Fruit fly (Drosophila melanogaster) whole organism, larva: ENCODE measurements around the gene CG12725.

Source experiments
- noc ChIP-seq: fragments of 200-800 bp; sonication (Bioruptor generic); optimal IDR thresholded peaks from 3 replicates; lab custom pipeline; 2019; ENCODE audit warnings: missing biosample characterization, mild to moderate bottlenecking, missing genetic modification characterization, moderate library complexity

The CG12725 gene

dm6 chrX:13395988-13396377 lies 6.7 kb downstream of the CG12725 start:
- TF ChIP-seq noc (tag; lab: Kevin White, UChicago) = no peak

dm6 chrX:13395020-13395419 lies 7.6 kb downstream of the CG12725 start:
- no peak for TF ChIP-seq noc (tag; lab: Kevin White, UChicago)

dm6 chrX:13394343-13394742 lies 8.3 kb downstream of the CG12725 start:
- TF ChIP-seq noc (tag; lab: Kevin White, UChicago) = no peak

- TF ChIP-seq noc (tag; lab: Kevin White, UChicago) = peak; percentile 6
Observed at dm6 chrX:13392764-13393163, 9.9 kb downstream of the CG12725 start.

- TF ChIP-seq noc (tag; lab: Kevin White, UChicago) = no peak
Observed at dm6 chrX:13392041-13392353, 10.7 kb downstream of the CG12725 start.

dm6 chrX:13391174-13392040 lies 11.3 kb downstream of the CG12725 start:
- peak; percentile 81 for TF ChIP-seq noc (tag; lab: Kevin White, UChicago)

- peak; percentile 97 for TF ChIP-seq noc (tag; lab: Kevin White, UChicago)
Observed at dm6 chrX:13390465-13391173, 12.0 kb downstream of the CG12725 start.

dm6 chrX:13387373-13387850 lies 15.3 kb downstream of the CG12725 start, which contains the start of the genes Ype and CG1662:
Gene Ype, minus strand, starts transcription at chrX:13387417.
Gene CG1662, plus strand, starts transcription at chrX:13387563.
- TF ChIP-seq noc (tag; lab: Kevin White, UChicago) = peak; percentile 81

- no peak for TF ChIP-seq noc (tag; lab: Kevin White, UChicago)
Observed at dm6 chrX:13386776-13387175, 15.9 kb downstream of the CG12725 start.

- TF ChIP-seq noc (tag; lab: Kevin White, UChicago) = peak; percentile 66
Observed at dm6 chrX:13384583-13385342, 17.9 kb downstream of the CG12725 start, which contains the start of the genes Rbp1-like and Tim9a. Gene Rbp1-like, minus strand, starts transcription at chrX:13384877. Gene Tim9a, plus strand, starts transcription at chrX:13385210.

- no peak for TF ChIP-seq noc (tag; lab: Kevin White, UChicago)
Observed at dm6 chrX:13384177-13384576, 18.5 kb downstream of the CG12725 start.

dm6 chrX:13383770-13384169 lies 18.9 kb downstream of the CG12725 start:
- no peak for TF ChIP-seq noc (tag; lab: Kevin White, UChicago)

dm6 chrX:13376520-13376919 lies 26.1 kb downstream of the CG12725 start:
- peak; percentile 81 for TF ChIP-seq noc (tag; lab: Kevin White, UChicago)

- no peak for TF ChIP-seq noc (tag; lab: Kevin White, UChicago)
Observed at dm6 chrX:13375489-13375997, 27.1 kb downstream of the CG12725 start.

dm6 chrX:13374979-13375378 lies 27.7 kb downstream of the CG12725 start:
- TF ChIP-seq noc (tag; lab: Kevin White, UChicago) = no peak
